Worm (Caenorhabditis elegans): ENCODE measurements around the gene adal-1.

DNA sequence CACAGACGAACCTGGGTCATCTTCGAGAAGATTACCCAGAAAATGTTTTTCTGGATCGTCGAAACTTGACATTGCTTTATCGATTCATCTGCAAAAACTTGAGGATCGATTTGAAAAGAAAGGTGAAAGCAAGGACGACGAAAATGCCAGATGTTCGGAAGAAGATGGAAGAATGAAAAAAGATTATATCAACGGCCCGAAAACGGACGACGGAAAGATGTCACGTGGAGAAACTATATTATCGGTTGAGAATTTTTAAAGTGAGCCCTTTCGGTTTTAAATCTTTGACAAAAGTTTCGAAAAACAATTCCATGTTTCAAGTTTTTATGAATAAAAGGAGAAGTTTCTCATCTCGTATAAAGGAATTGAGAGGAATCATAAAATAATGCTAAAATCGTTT lies 35.2 kb downstream of the adal-1 start, which contains the start of gene dnj-5:
- TF ChIP-seq tbx-2 (tag; optimal IDR thresholded peaks at IDR 0.05), result no peak
- TF ChIP-seq sea-2 (GFP tag; optimal IDR thresholded peaks at IDR 0.05), result no peak
- no peak for TF ChIP-seq mdl-1 (tag; optimal IDR thresholded peaks at IDR 0.05)
- no peak for TF ChIP-seq nhr-67 (tag; optimal IDR thresholded peaks at IDR 0.05)
- TF ChIP-seq snpc-4 (tag; optimal IDR thresholded peaks at IDR 0.05), result no peak
- no peak for TF ChIP-seq lin-15B (tag; optimal IDR thresholded peaks at IDR 0.05)

All from whole organism, L3 larva.